Worm (Caenorhabditis elegans) whole organism, midembryonic: ENCODE results near the gene fbxa-61.

Experiments
- cog-1 ChIP-seq: sonication (generic microtip); optimal IDR thresholded peaks from 2 replicates; lab custom pipeline; 2016; ENCODE audit warnings: missing genetic modification characterization, missing compliant biosample characterization
- flt-1 ChIP-seq: fragments of 200-800 bp; sonication (Bioruptor generic); IDR thresholded peaks from 2 replicates; pipeline ENCODE4 v1.3.6; 2022; ENCODE audit warnings: missing genetic modification characterization, missing compliant biosample characterization
- klf-2 ChIP-seq: fragments of 200-800 bp; sonication (Bioruptor generic); conservative IDR thresholded peaks from 2 replicates; pipeline ENCODE4 v1.3.6; 2022; ENCODE audit warnings: missing genetic modification reagents, missing genetic modification characterization, missing compliant biosample characterization
- med-1 ChIP-seq: sonication (generic microtip); optimal IDR thresholded peaks from 2 replicates; lab custom pipeline; 2017; ENCODE audit warnings: missing genetic modification characterization, mild to moderate bottlenecking, missing compliant biosample characterization, antibody characterized with exemption, missing genetic modification reagents; ENCODE audit not compliant: insufficient read depth
- tab-1 ChIP-seq: fragments of 200-800 bp; sonication (Bioruptor generic); IDR thresholded peaks from 2 replicates; pipeline ENCODE4 v1.3.6; 2022; ENCODE audit warnings: missing genetic modification characterization, missing compliant biosample characterization
- ztf-23 ChIP-seq: fragments of 200-800 bp; sonication (Bioruptor generic); IDR thresholded peaks from 2 replicates; pipeline ENCODE4 v1.3.6; 2022; ENCODE audit warnings: missing genetic modification reagents, missing genetic modification characterization, missing compliant biosample characterization

- no peak for TF ChIP-seq flt-1 (GFP tag; lab: Robert Waterston, UW)
- no peak for TF ChIP-seq med-1 (GFP tag; lab: Kevin White, UChicago)
- no peak for TF ChIP-seq ztf-23 (GFP tag; lab: Robert Waterston, UW)
- TF ChIP-seq klf-2 (GFP tag; lab: Robert Waterston, UW): no peak
- TF ChIP-seq cog-1 (tag; lab: Kevin White, UChicago): no peak
- TF ChIP-seq tab-1: no peak
These were observed 9.3 kb upstream of the fbxa-61 start for ce11 chrIII:1229510-1229909.
